Fruit fly (Drosophila melanogaster): ENCODE data around the gene Top2.
A peak's percentile ranks its signal among the peaks of the same experiment; 100 is the strongest.

The Top2 gene

DNA sequence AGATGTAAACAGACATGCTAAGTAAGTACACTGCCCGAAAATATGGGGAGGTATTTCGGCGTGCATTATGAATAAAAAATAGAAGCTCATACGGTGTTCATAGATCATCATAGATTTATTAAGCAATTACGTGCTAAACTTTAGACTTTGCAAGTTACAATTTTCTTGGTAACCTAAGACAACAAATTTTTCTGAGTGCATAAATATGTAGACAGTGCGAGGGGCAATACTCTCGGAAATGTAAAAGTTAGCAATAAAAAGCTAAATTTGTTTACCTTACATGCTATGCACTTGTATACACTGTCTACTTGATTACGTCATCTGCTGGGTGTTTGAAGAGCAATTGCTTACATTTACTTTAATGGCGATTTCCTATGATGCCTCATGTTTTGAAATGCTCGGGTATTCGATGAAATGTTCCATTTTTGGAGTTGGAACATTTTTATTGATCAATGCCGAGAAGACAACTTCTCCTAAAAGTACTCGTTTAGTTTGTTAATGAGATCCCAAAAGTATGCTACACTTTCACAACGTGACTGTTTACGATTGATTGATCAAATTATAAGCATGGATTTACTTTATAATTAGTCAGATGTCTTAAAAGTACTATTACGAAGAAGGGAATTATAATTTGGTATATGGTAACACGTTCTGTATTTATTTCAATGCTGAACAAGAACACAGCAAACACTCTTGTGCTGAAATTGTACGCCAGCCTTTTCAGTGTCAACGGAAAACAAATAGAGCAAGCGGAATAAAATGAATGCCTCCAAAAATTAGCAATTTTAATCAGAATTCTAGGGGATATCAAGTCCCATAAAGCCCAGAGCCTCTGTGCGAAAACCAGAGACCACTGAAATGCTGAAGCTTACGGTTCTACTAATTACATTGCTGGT, 36.4 kb downstream of the Top2 start, which contains the start of gene Lectin-galC1:
Gene Lectin-galC1 (plus strand): TSS at position 846 of the 896 bp plus-strand sequence.
- TF ChIP-seq psq (GFP tag; optimal IDR thresholded peaks at IDR 0.05) = no peak
- TF ChIP-seq Sp1 (GFP tag; optimal IDR thresholded peaks at IDR 0.05) = no peak
- TF ChIP-seq tai (GFP tag; optimal IDR thresholded peaks at IDR 0.05) = no peak
- no peak for TF ChIP-seq brk (GFP tag; optimal IDR thresholded peaks at IDR 0.05)
- no peak for TF ChIP-seq OdsH (GFP tag; optimal IDR thresholded peaks at IDR 0.05)
- no peak for TF ChIP-seq Hr83 (GFP tag; optimal IDR thresholded peaks at IDR 0.05; ENCODE audit: poor library complexity, severe bottlenecking)
- TF ChIP-seq Abd-B (GFP tag; optimal IDR thresholded peaks at IDR 0.05) = no peak
- TF ChIP-seq Hnf4 (GFP tag; optimal IDR thresholded peaks at IDR 0.05) = no peak
- TF ChIP-seq Dfd (GFP tag; optimal IDR thresholded peaks at IDR 0.05) = no peak
- no peak for TF ChIP-seq dsf (GFP tag; optimal IDR thresholded peaks at IDR 0.05; ENCODE audit: borderline replicate concordance)
- TF ChIP-seq CG32264 (GFP tag; optimal IDR thresholded peaks at IDR 0.05) = no peak
- TF ChIP-seq usp (GFP tag; optimal IDR thresholded peaks at IDR 0.05) = no peak
- no peak for TF ChIP-seq br (GFP tag; optimal IDR thresholded peaks at IDR 0.05)
- TF ChIP-seq Hr78 (GFP tag; optimal IDR thresholded peaks at IDR 0.05) = no peak
- TF ChIP-seq foxo (GFP tag; optimal IDR thresholded peaks at IDR 0.05) = peak in 1 of 2 experiments; percentile 25
- TF ChIP-seq Jra (GFP tag; optimal IDR thresholded peaks at IDR 0.05) = no peak
- TF ChIP-seq jim (GFP tag; optimal IDR thresholded peaks at IDR 0.05) = no peak
- peak; percentile 15 for TF ChIP-seq h (GFP tag; optimal IDR thresholded peaks at IDR 0.05)
- TF ChIP-seq N (GFP tag; optimal IDR thresholded peaks at IDR 0.05) = peak; percentile 77
- no peak for TF ChIP-seq woc (GFP tag; optimal IDR thresholded peaks at IDR 0.05)
- TF ChIP-seq Mio (GFP tag; optimal IDR thresholded peaks at IDR 0.05) = no peak
- peak; percentile 11 for TF ChIP-seq fru (GFP tag; optimal IDR thresholded peaks at IDR 0.05)
- TF ChIP-seq ey (GFP tag; optimal IDR thresholded peaks at IDR 0.05) = peak; percentile 5
- peak; percentile 10 for TF ChIP-seq Vsx2 (GFP tag; optimal IDR thresholded peaks at IDR 0.05; ENCODE audit: partially characterized antibody)
- TF ChIP-seq dmrt93B (GFP tag; optimal IDR thresholded peaks at IDR 0.05) = no peak
- TF ChIP-seq Rel (GFP tag; optimal IDR thresholded peaks at IDR 0.05) = no peak
- no peak for TF ChIP-seq Rel (tag; optimal IDR thresholded peaks at IDR 0.05)
- TF ChIP-seq sv (GFP tag; optimal IDR thresholded peaks at IDR 0.05) = peak; percentile 84
- TF ChIP-seq CG9705 (GFP tag; optimal IDR thresholded peaks at IDR 0.05) = no peak
- TF ChIP-seq Myc (optimal IDR thresholded peaks at IDR 0.05) = peak; percentile 75
- no peak for TF ChIP-seq dl (GFP tag; optimal IDR thresholded peaks at IDR 0.05; ENCODE audit: insufficient read depth in 1 of 2, partially characterized antibody in 2 of 2)
- TF ChIP-seq sage (GFP tag; optimal IDR thresholded peaks at IDR 0.05) = no peak
- TF ChIP-seq rgr (GFP tag; optimal IDR thresholded peaks at IDR 0.05) = no peak
- TF ChIP-seq Dif (GFP tag; optimal IDR thresholded peaks at IDR 0.05; ENCODE audit: partially characterized antibody) = no peak
- no peak for TF ChIP-seq HLH106 (tag; optimal IDR thresholded peaks at IDR 0.05)

DNA sequence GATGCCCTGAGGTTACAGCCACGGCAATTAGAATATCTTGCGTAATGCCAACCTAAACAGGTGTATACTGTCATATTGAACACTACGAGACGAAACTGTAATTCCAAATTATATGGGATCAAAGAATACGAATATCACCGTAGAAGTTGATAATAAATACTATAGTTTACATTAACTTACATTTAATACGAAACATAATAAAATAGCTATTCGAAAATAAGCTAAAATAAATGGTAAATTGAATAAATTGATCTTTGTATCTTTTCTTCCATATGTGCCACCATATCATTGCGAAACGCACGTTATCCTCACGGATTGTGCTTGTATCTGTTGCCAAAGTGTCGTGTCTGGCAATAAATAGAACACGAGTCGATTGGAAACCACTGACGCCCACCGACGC, 37.4 kb downstream of the Top2 start:
- TF ChIP-seq Sp1 (GFP tag; optimal IDR thresholded peaks at IDR 0.05) (no peak), Hnf4 (GFP tag; optimal IDR thresholded peaks at IDR 0.05) (no peak), rgr (GFP tag; optimal IDR thresholded peaks at IDR 0.05) (no peak), Myc (optimal IDR thresholded peaks at IDR 0.05) (no peak), sv (GFP tag; optimal IDR thresholded peaks at IDR 0.05) (no peak), Rel (GFP tag; optimal IDR thresholded peaks at IDR 0.05) (no peak), Rel (tag; optimal IDR thresholded peaks at IDR 0.05) (no peak)

- TF ChIP-seq foxo (GFP tag; optimal IDR thresholded peaks at IDR 0.05) (no peak), Hnf4 (GFP tag; optimal IDR thresholded peaks at IDR 0.05) (no peak), usp (GFP tag; optimal IDR thresholded peaks at IDR 0.05) (no peak), brk (GFP tag; optimal IDR thresholded peaks at IDR 0.05) (no peak), Hr83 (GFP tag; optimal IDR thresholded peaks at IDR 0.05; ENCODE audit: poor library complexity, severe bottlenecking) (no peak), fru (GFP tag; optimal IDR thresholded peaks at IDR 0.05) (no peak), Myc (optimal IDR thresholded peaks at IDR 0.05) (no peak), HLH106 (tag; optimal IDR thresholded peaks at IDR 0.05) (no peak), CG32264 (GFP tag; optimal IDR thresholded peaks at IDR 0.05) (no peak), woc (GFP tag; optimal IDR thresholded peaks at IDR 0.05) (no peak), Hr78 (GFP tag; optimal IDR thresholded peaks at IDR 0.05) (no peak), lola (GFP tag; optimal IDR thresholded peaks at IDR 0.05) (no peak), h (GFP tag; optimal IDR thresholded peaks at IDR 0.05) (no peak), psq (GFP tag; optimal IDR thresholded peaks at IDR 0.05) (no peak), ey (GFP tag; optimal IDR thresholded peaks at IDR 0.05) (no peak), Dif (GFP tag; optimal IDR thresholded peaks at IDR 0.05; ENCODE audit: partially characterized antibody) (no peak), sage (GFP tag; optimal IDR thresholded peaks at IDR 0.05) (no peak), jim (GFP tag; optimal IDR thresholded peaks at IDR 0.05) (no peak), dsf (GFP tag; optimal IDR thresholded peaks at IDR 0.05; ENCODE audit: borderline replicate concordance) (no peak), N (GFP tag; optimal IDR thresholded peaks at IDR 0.05) (no peak)
Measured at dm6 chr2L:19415133-19415532, 38.2 kb downstream of the Top2 start.

All from whole organism, wandering third instar larva.